Fruit fly (Drosophila melanogaster) whole organism, embryonic: ENCODE measurements around the gene Mgat4b.

Source experiments
- CG1024 ChIP-seq: fragments of 200-800 bp; sonication (Bioruptor generic); IDR thresholded peaks from 2 replicates; pipeline ENCODE4 v1.3.6; 2022; ENCODE audit warnings: missing biosample characterization, missing genetic modification characterization
- CG10366 ChIP-seq: fragments of 200-800 bp; sonication (Bioruptor generic); IDR thresholded peaks from 2 replicates; pipeline ENCODE4 v1.3.6; 2022; ENCODE audit warnings: missing biosample characterization, missing genetic modification characterization
- CG10431 ChIP-seq: fragments of 200-800 bp; sonication (Bioruptor generic); optimal IDR thresholded peaks from 3 replicates; lab custom pipeline; 2018; ENCODE audit warnings: missing biosample characterization, mild to moderate bottlenecking, missing genetic modification characterization
- CG10959 ChIP-seq: fragments of 200-800 bp; sonication (Bioruptor generic); IDR thresholded peaks from 2 replicates; pipeline ENCODE4 v1.3.6; 2022; ENCODE audit warnings: missing biosample characterization, missing genetic modification characterization
- CG12219 ChIP-seq: fragments of 200-800 bp; sonication (Bioruptor generic); optimal IDR thresholded peaks from 3 replicates; lab custom pipeline; 2018; ENCODE audit warnings: missing biosample characterization, mild to moderate bottlenecking, missing genetic modification characterization
- CG13624 ChIP-seq: fragments of 200-800 bp; sonication (Bioruptor generic); optimal IDR thresholded peaks from 2 replicates; lab custom pipeline; 2016; ENCODE audit warnings: missing biosample characterization, missing genetic modification characterization
- CG13775 ChIP-seq: fragments of 200-800 bp; sonication (Bioruptor generic); optimal IDR thresholded peaks from 3 replicates; lab custom pipeline; 2017; ENCODE audit warnings: missing biosample characterization, mild to moderate bottlenecking, missing genetic modification characterization
- CG15073 ChIP-seq: fragments of 200-800 bp; sonication (Bioruptor generic); optimal IDR thresholded peaks from 2 replicates; lab custom pipeline; 2016; ENCODE audit warnings: missing biosample characterization, missing genetic modification characterization
- CG17912 ChIP-seq: fragments of 200-800 bp; sonication (Bioruptor generic); optimal IDR thresholded peaks from 2 replicates; lab custom pipeline; 2018; ENCODE audit warnings: missing biosample characterization, mild to moderate bottlenecking, missing genetic modification characterization
- CG2712 ChIP-seq: fragments of 200-800 bp; optimal IDR thresholded peaks from 3 replicates; lab custom pipeline; 2019; ENCODE audit warnings: missing biosample characterization, mild to moderate bottlenecking, missing genetic modification characterization, moderate library complexity
- CG30403 ChIP-seq: fragments of 200-800 bp; sonication (Bioruptor generic); optimal IDR thresholded peaks from 3 replicates; lab custom pipeline; 2016; ENCODE audit warnings: missing biosample characterization, missing genetic modification characterization
- CG31365 ChIP-seq: fragments of 200-800 bp; sonication (Bioruptor generic); optimal IDR thresholded peaks from 2 replicates; lab custom pipeline; 2018; ENCODE audit warnings: missing biosample characterization, mild to moderate bottlenecking, missing genetic modification characterization
- CG3163 ChIP-seq: fragments of 200-800 bp; sonication (Bioruptor generic); optimal IDR thresholded peaks from 3 replicates; lab custom pipeline; 2016; ENCODE audit warnings: missing biosample characterization, missing genetic modification characterization
- CG4282 ChIP-seq: fragments of 200-800 bp; sonication (Bioruptor generic); optimal IDR thresholded peaks from 2 replicates; lab custom pipeline; 2016; ENCODE audit warnings: missing biosample characterization, missing genetic modification characterization
- CG6272 ChIP-seq: fragments of 200-800 bp; sonication (Bioruptor generic); IDR thresholded peaks from 2 replicates; pipeline ENCODE4 v1.3.6; 2022; ENCODE audit warnings: missing biosample characterization, missing genetic modification characterization
- CG8281 ChIP-seq: fragments of 200-800 bp; sonication (Bioruptor generic); optimal IDR thresholded peaks from 2 replicates; lab custom pipeline; 2018; ENCODE audit warnings: missing biosample characterization, mild to moderate bottlenecking, missing genetic modification characterization, moderate library complexity
- CG8290 ChIP-seq, 3 experiments: fragments of 200-800 bp; sonication (Bioruptor generic); optimal IDR thresholded peaks; 2 replicates each; lab custom pipeline; 2016 to 2019; ENCODE audit warnings: missing biosample characterization in 3 of 3, missing genetic modification characterization in 3 of 3, mild to moderate bottlenecking in 2 of 3, moderate library complexity in 1 of 3
- CG8944 ChIP-seq: fragments of 200-800 bp; sonication (Bioruptor generic); optimal IDR thresholded peaks from 3 replicates; lab custom pipeline; 2016; ENCODE audit warnings: missing biosample characterization, missing genetic modification characterization
- D ChIP-seq, 2 experiments: fragments of 200-800 bp in 1 of 2; fragments of >200 bp in 1 of 2; sonication (Bioruptor generic) in 1 of 2; optimal IDR thresholded peaks; 2 replicates in 1 of 2; 3 replicates in 1 of 2; lab custom pipeline; 2017; ENCODE audit warnings: mild to moderate bottlenecking in 1 of 2, missing biosample characterization in 1 of 2, missing genetic modification characterization in 1 of 2, missing genetic modification reagents in 1 of 2
- Deaf1 ChIP-seq: fragments of 200-800 bp; optimal IDR thresholded peaks from 3 replicates; lab custom pipeline; 2019; ENCODE audit warnings: missing biosample characterization, mild to moderate bottlenecking, missing genetic modification characterization, moderate library complexity
- Ets97D ChIP-seq: fragments of 200-800 bp; sonication (Bioruptor generic); optimal IDR thresholded peaks from 3 replicates; lab custom pipeline; 2016; ENCODE audit warnings: missing biosample characterization, missing genetic modification characterization
- HLHmδ ChIP-seq: fragments of 200-800 bp; sonication (Bioruptor generic); optimal IDR thresholded peaks from 2 replicates; lab custom pipeline; 2018; ENCODE audit warnings: missing biosample characterization, mild to moderate bottlenecking, missing genetic modification characterization, moderate library complexity
- Hand ChIP-seq: fragments of 200-800 bp; sonication (Bioruptor generic); optimal IDR thresholded peaks from 2 replicates; lab custom pipeline; 2017; ENCODE audit warnings: mild to moderate bottlenecking, missing biosample characterization, missing genetic modification reagents, missing genetic modification characterization
- Hr3 ChIP-seq: fragments of 200-800 bp; sonication (Bioruptor generic); optimal IDR thresholded peaks from 3 replicates; lab custom pipeline; 2016; ENCODE audit warnings: missing biosample characterization, missing genetic modification characterization
- Lhr ChIP-seq: fragments of 200-800 bp; sonication (Bioruptor generic); optimal IDR thresholded peaks from 3 replicates; lab custom pipeline; 2017; ENCODE audit warnings: mild to moderate bottlenecking, missing biosample characterization, missing genetic modification reagents, missing genetic modification characterization
- Lpt ChIP-seq: fragments of >200 bp; optimal IDR thresholded peaks from 2 replicates; lab custom pipeline; 2018; ENCODE audit warnings: missing biosample characterization, missing genetic modification characterization
- Rx ChIP-seq: fragments of 200-800 bp; sonication (Bioruptor generic); IDR thresholded peaks from 2 replicates; pipeline ENCODE4 v1.3.6; 2022; ENCODE audit warnings: missing biosample characterization, missing genetic modification characterization
- Sin3A ChIP-seq: fragments of >200 bp; optimal IDR thresholded peaks from 2 replicates; lab custom pipeline; 2018
- amos ChIP-seq: fragments of 200-800 bp; sonication (Bioruptor generic); IDR thresholded peaks from 2 replicates; pipeline ENCODE4 v1.3.6; 2022; ENCODE audit warnings: missing biosample characterization, missing genetic modification characterization; ENCODE audit not compliant: partially characterized antibody
- ato ChIP-seq: fragments of 200-800 bp; sonication (Bioruptor generic); IDR thresholded peaks from 2 replicates; pipeline ENCODE4 v1.3.6; 2022; ENCODE audit warnings: missing biosample characterization, missing genetic modification characterization; ENCODE audit not compliant: partially characterized antibody
- chinmo ChIP-seq: fragments of 200-800 bp; sonication (Bioruptor generic); IDR thresholded peaks from 4 replicates; pipeline ENCODE4 v1.3.6; 2022; ENCODE audit warnings: missing biosample characterization, missing genetic modification characterization; ENCODE audit not compliant: partially characterized antibody
- croc ChIP-seq: fragments of 200-800 bp; sonication (Bioruptor generic); conservative IDR thresholded peaks from 3 replicates; pipeline ENCODE4 v1.3.6; 2022; ENCODE audit warnings: missing biosample characterization, missing genetic modification characterization
- da ChIP-seq: fragments of 200-800 bp; sonication (Bioruptor generic); optimal IDR thresholded peaks from 2 replicates; lab custom pipeline; 2016; ENCODE audit warnings: missing biosample characterization, missing genetic modification characterization
- emc ChIP-seq: fragments of 200-800 bp; sonication (Bioruptor generic); optimal IDR thresholded peaks from 2 replicates; lab custom pipeline; 2016; ENCODE audit warnings: missing biosample characterization, missing genetic modification characterization
- eve ChIP-seq, 2 experiments: fragments of >200 bp; optimal IDR thresholded peaks; 2 replicates each; lab custom pipeline; 2017; ENCODE audit warnings: missing biosample characterization in 2 of 2, missing genetic modification characterization in 2 of 2
- h ChIP-seq: fragments of >200 bp; optimal IDR thresholded peaks from 2 replicates; lab custom pipeline; 2017
- hth ChIP-seq: fragments of >200 bp; optimal IDR thresholded peaks from 2 replicates; lab custom pipeline; 2017; ENCODE audit warnings: inconsistent platforms
- lmd ChIP-seq: fragments of 200-800 bp; sonication (Bioruptor generic); IDR thresholded peaks from 2 replicates; pipeline ENCODE4 v1.3.6; 2022; ENCODE audit warnings: missing biosample characterization, missing genetic modification characterization
- mirr ChIP-seq: fragments of 200-800 bp; sonication (Bioruptor generic); optimal IDR thresholded peaks from 3 replicates; lab custom pipeline; 2018; ENCODE audit warnings: missing biosample characterization, mild to moderate bottlenecking, missing genetic modification characterization
- nmo ChIP-seq: fragments of 200-800 bp; sonication (Bioruptor generic); optimal IDR thresholded peaks from 2 replicates; lab custom pipeline; 2018; ENCODE audit warnings: missing biosample characterization, mild to moderate bottlenecking, missing genetic modification characterization, moderate library complexity
- nom ChIP-seq: fragments of 200-800 bp; sonication (Bioruptor generic); optimal IDR thresholded peaks from 2 replicates; lab custom pipeline; 2017; ENCODE audit warnings: missing biosample characterization, missing genetic modification characterization, mild to moderate bottlenecking, moderate library complexity, missing genetic modification reagents
- pum ChIP-seq: fragments of 200-800 bp; sonication (Bioruptor generic); optimal IDR thresholded peaks from 2 replicates; lab custom pipeline; 2016; ENCODE audit warnings: missing biosample characterization, missing genetic modification characterization
- repo ChIP-seq: fragments of 200-800 bp; sonication (Bioruptor generic); optimal IDR thresholded peaks from 2 replicates; lab custom pipeline; 2016; ENCODE audit warnings: missing biosample characterization, missing genetic modification characterization
- rib ChIP-seq: fragments of 200-800 bp; sonication (Bioruptor generic); IDR thresholded peaks from 2 replicates; pipeline ENCODE4 v1.3.6; 2022; ENCODE audit warnings: missing biosample characterization, missing genetic modification characterization
- salm ChIP-seq: fragments of 200-800 bp; sonication (Bioruptor generic); optimal IDR thresholded peaks from 2 replicates; lab custom pipeline; 2018; ENCODE audit warnings: missing biosample characterization, mild to moderate bottlenecking, missing genetic modification characterization
- sc ChIP-seq, 3 experiments: fragments of >200 bp in 2 of 3; fragments of 200-800 bp in 1 of 3; sonication (Bioruptor generic) in 1 of 3; optimal IDR thresholded peaks; 2 replicates in 2 of 3; 3 replicates in 1 of 3; lab custom pipeline; 2017; ENCODE audit warnings: mild to moderate bottlenecking in 1 of 3, missing biosample characterization in 1 of 3, missing genetic modification characterization in 1 of 3, missing genetic modification reagents in 1 of 3
- seq ChIP-seq: fragments of 200-800 bp; sonication (Bioruptor generic); IDR thresholded peaks from 2 replicates; pipeline ENCODE4 v1.3.6; 2022; ENCODE audit warnings: missing biosample characterization, missing genetic modification characterization
- shn ChIP-seq: fragments of 200-800 bp; sonication (Bioruptor generic); optimal IDR thresholded peaks from 3 replicates; lab custom pipeline; 2016; ENCODE audit warnings: missing biosample characterization, missing genetic modification characterization
- sim ChIP-seq: fragments of 200-800 bp; sonication (Bioruptor generic); IDR thresholded peaks from 2 replicates; pipeline ENCODE4 v1.3.6; 2022; ENCODE audit warnings: missing biosample characterization, missing genetic modification characterization
- ttk ChIP-seq: fragments of 200-800 bp; sonication (Bioruptor generic); IDR thresholded peaks from 2 replicates; pipeline ENCODE4 v2.1.2; 2022; ENCODE audit warnings: missing biosample characterization, missing genetic modification characterization

Mgat4b gene

dm6 chr3L:14790127-14790589 lies 21.1 kb upstream of the Mgat4b start (continued):
- no peak for TF ChIP-seq CG15073
- TF ChIP-seq CG6272 (GFP tag; lab: Robert Waterston, UW), result peak; percentile 77; the same call in 1 of the 2 replicates
- TF ChIP-seq Ets97D (GFP tag; lab: Kevin White, UChicago), result peak; percentile 70
- peak; percentile 80 for TF ChIP-seq Rx (GFP tag; lab: Robert Waterston, UW)
- no peak for TF ChIP-seq Hand (GFP tag; lab: Kevin White, UChicago)
- peak; percentile 21 for TF ChIP-seq CG10431
- peak; percentile 64 for TF ChIP-seq CG2712 (tag; lab: Kevin White, UChicago)
- TF ChIP-seq rib (GFP tag; lab: Robert Waterston, UW), result peak; percentile 75
- 0 out of 4 replicates have a peak, but pooled peaks have one; percentile 33 for TF ChIP-seq chinmo (GFP tag; lab: Robert Waterston, UW)
- TF ChIP-seq nom, result peak; percentile 41
- TF ChIP-seq CG4282 (GFP tag; lab: Kevin White, UChicago), result peak; percentile 78
- no peak for TF ChIP-seq sc (optimal IDR thresholded peaks at IDR 0.05; lab: Kevin White, UChicago)
- TF ChIP-seq sc (GFP tag; optimal IDR thresholded peaks at IDR 0.05; lab: Kevin White, UChicago), result no peak
- peak; percentile 80 for TF ChIP-seq lmd (GFP tag; lab: Robert Waterston, UW)
- TF ChIP-seq CG12219, result no peak
- TF ChIP-seq seq (GFP tag; lab: Robert Waterston, UW), result peak; percentile 48; the same call in 1 of the 2 replicates
- peak; percentile 83 for TF ChIP-seq CG30403 (GFP tag; lab: Kevin White, UChicago)
- 0 out of 2 replicates have a peak, but pooled peaks have one; percentile 27 for TF ChIP-seq CG1024 (GFP tag; lab: Robert Waterston, UW)
- peak; percentile 57; the same call in 1 of the 2 replicates for TF ChIP-seq CG10959 (GFP tag; lab: Robert Waterston, UW)
- no peak for TF ChIP-seq D (optimal IDR thresholded peaks at IDR 0.05; lab: Kevin White, UChicago)
- peak; percentile 26 for TF ChIP-seq D (GFP tag; optimal IDR thresholded peaks at IDR 0.05; lab: Kevin White, UChicago)
- peak; percentile 52 for TF ChIP-seq emc (GFP tag; lab: Kevin White, UChicago)
- peak; percentile 74 for TF ChIP-seq CG3163 (GFP tag; lab: Kevin White, UChicago)
- no peak for TF ChIP-seq sim (GFP tag; lab: Robert Waterston, UW)
- no peak for TF ChIP-seq eve (GFP tag; optimal IDR thresholded peaks at IDR 0.05; lab: Kevin White, UChicago)
- TF ChIP-seq h (lab: Kevin White, UChicago), result no peak
- no peak for TF ChIP-seq Lhr (GFP tag; lab: Kevin White, UChicago)
- TF ChIP-seq Hr3, result peak; percentile 63
- peak; percentile 88 for TF ChIP-seq CG8944
- peak; percentile 82 for TF ChIP-seq CG13775 (GFP tag; lab: Kevin White, UChicago)
- TF ChIP-seq da (GFP tag; lab: Kevin White, UChicago), result peak; percentile 62
- peak; percentile 0 for TF ChIP-seq CG31365 (tag; lab: Kevin White, UChicago)
- TF ChIP-seq CG17912 (GFP tag; lab: Kevin White, UChicago), result peak; percentile 62
- peak; percentile 88 for TF ChIP-seq CG13624 (GFP tag; lab: Kevin White, UChicago)
- TF ChIP-seq nmo (GFP tag; lab: Kevin White, UChicago), result peak; percentile 77
- no peak for TF ChIP-seq HLHmδ (GFP tag; lab: Kevin White, UChicago)
- TF ChIP-seq salm, result no peak
- TF ChIP-seq repo (GFP tag; lab: Kevin White, UChicago), result peak; percentile 81
- TF ChIP-seq croc (GFP tag; lab: Robert Waterston, UW), result peak; percentile 61; the same call in 2 of the 3 replicates
- no peak for TF ChIP-seq Deaf1 (tag; lab: Kevin White, UChicago)
- TF ChIP-seq Lpt (GFP tag; lab: Kevin White, UChicago), result no peak
- no peak for TF ChIP-seq mirr (GFP tag; lab: Kevin White, UChicago)
- TF ChIP-seq ttk, result peak; percentile 69
- TF ChIP-seq hth (lab: Kevin White, UChicago), result no peak
- peak; percentile 66 for TF ChIP-seq CG10366 (GFP tag; lab: Robert Waterston, UW)
- TF ChIP-seq CG8281 (tag; lab: Kevin White, UChicago), result peak; percentile 37
- peak; percentile 88 for TF ChIP-seq pum
- TF ChIP-seq Sin3A (lab: Kevin White, UChicago), result peak; percentile 86
- peak; percentile 84 for TF ChIP-seq shn (GFP tag; lab: Kevin White, UChicago)
- TF ChIP-seq ato (GFP tag; lab: Robert Waterston, UW), result peak; percentile 66
- TF ChIP-seq CG8290 (GFP tag; optimal IDR thresholded peaks at IDR 0.05; lab: Kevin White, UChicago), result peak; percentile 59
- TF ChIP-seq CG8290 (tag; optimal IDR thresholded peaks at IDR 0.05; lab: Kevin White, UChicago), result peak in 1 of 2 experiments; percentile 26
- TF ChIP-seq amos (GFP tag; lab: Robert Waterston, UW), result peak; percentile 78
